Worm (Caenorhabditis elegans): Measurements from ENCODE around the gene C15B12.8.
A peak's percentile ranks its signal among the peaks of the same experiment; 100 is the strongest.

The C15B12.8 gene

DNA sequence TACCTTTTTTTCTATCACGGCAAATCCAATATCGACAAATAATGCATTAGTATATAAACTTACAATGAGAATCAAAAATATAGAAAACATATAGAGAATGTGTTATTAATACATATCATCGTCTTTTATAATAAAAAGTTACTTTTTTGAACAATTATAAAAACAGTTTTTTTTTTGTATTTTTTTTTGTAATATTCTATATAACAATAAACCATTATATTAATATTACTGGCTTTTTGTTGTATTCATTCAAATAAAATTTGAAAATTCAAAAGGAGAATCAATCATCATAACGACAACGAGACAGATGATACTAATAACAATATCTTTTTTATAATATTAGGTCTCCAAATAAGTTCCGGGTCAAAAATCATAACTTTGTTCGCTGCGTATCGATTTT is 36.5 kb upstream of the C15B12.8 start, which contains the start of gene K10C2.8:
Gene K10C2.8, minus strand, starts transcription at position 101 of the 400 bp plus-strand sequence.
- TF ChIP-seq alr-1 (tag; optimal IDR thresholded peaks at IDR 0.05; ENCODE audit: borderline replicate concordance): no peak
- TF ChIP-seq isw-1 (GFP tag; IDR thresholded peaks at IDR 0.05): no peak
- TF ChIP-seq blmp-1 (tag; optimal IDR thresholded peaks at IDR 0.05): no peak
- no peak for TF ChIP-seq vab-15 (tag; optimal IDR thresholded peaks at IDR 0.05)
- no peak for TF ChIP-seq snu-23 (GFP tag; optimal IDR thresholded peaks at IDR 0.05)
- TF ChIP-seq unc-30 (tag; optimal IDR thresholded peaks at IDR 0.05): no peak
- TF ChIP-seq nhr-76 (tag; optimal IDR thresholded peaks at IDR 0.05): no peak
- TF ChIP-seq fkh-10 (GFP tag; optimal IDR thresholded peaks at IDR 0.05): no peak
- no peak for TF ChIP-seq jun-1 (tag; optimal IDR thresholded peaks at IDR 0.05)
- no peak for TF ChIP-seq nhr-77 (tag; optimal IDR thresholded peaks at IDR 0.05)
- TF ChIP-seq dsc-1 (tag; optimal IDR thresholded peaks at IDR 0.05): no peak
- TF ChIP-seq sox-4 (tag; optimal IDR thresholded peaks at IDR 0.05): no peak

DNA sequence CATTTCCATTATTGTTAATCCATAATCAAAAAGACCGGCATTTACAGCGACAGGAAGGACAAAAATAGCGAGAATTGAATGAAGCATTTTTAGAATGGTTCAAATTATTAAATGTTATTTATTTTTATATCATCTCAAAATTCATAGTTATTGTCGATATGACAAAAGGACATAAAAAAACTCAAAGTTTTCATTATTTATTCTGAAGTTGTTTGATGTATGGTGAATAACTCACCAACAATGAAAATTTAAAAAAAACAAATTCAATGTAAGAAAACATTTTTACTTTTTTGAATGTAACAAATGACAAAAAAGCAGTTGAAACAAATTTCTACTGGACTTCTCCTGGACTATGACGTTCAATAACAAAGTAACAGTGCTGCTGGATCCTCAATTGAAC is 33.6 kb upstream of the C15B12.8 start, which contains the start of gene K10C2.14:
Gene K10C2.14, minus strand, starts transcription at position 101 of the 400 bp plus-strand sequence.
- no peak for TF ChIP-seq lir-3 (tag; optimal IDR thresholded peaks at IDR 0.05; ENCODE audit: poor library complexity)

DNA sequence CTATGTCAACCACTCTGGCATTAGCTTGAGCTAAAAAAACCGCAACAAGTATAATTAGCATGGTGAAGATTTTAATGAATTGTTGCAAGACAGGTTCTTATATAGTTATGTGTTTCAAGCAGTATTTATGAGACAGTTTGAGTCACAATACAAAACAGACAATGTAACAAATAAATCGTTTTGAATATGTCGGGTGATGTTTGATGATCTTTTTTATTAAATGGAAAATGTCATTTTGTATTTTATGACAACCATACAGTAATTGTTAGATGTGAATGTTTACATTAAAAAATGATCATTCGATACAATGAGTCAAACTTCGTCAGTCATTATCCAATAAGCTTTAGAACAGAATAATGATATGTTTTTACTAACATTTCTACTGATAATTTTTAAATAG is 30.7 kb upstream of the C15B12.8 start, which contains the start of gene K10C2.7:
Gene K10C2.7, minus strand, starts transcription at position 101 of the 400 bp plus-strand sequence.
- no peak for TF ChIP-seq fkh-10 (GFP tag; optimal IDR thresholded peaks at IDR 0.05)
- no peak for TF ChIP-seq nhr-90 (tag; optimal IDR thresholded peaks at IDR 0.05; ENCODE audit: poor library complexity)
- no peak for TF ChIP-seq mdl-1 (tag; optimal IDR thresholded peaks at IDR 0.05)
- TF ChIP-seq ceh-63 (GFP tag; optimal IDR thresholded peaks at IDR 0.05): no peak
- no peak for TF ChIP-seq nhr-20 (tag; optimal IDR thresholded peaks at IDR 0.05)
- TF ChIP-seq unc-130 (tag; optimal IDR thresholded peaks at IDR 0.05): no peak
- TF ChIP-seq blmp-1 (tag; optimal IDR thresholded peaks at IDR 0.05): no peak
- TF ChIP-seq aha-1 (tag; optimal IDR thresholded peaks at IDR 0.05): no peak

DNA sequence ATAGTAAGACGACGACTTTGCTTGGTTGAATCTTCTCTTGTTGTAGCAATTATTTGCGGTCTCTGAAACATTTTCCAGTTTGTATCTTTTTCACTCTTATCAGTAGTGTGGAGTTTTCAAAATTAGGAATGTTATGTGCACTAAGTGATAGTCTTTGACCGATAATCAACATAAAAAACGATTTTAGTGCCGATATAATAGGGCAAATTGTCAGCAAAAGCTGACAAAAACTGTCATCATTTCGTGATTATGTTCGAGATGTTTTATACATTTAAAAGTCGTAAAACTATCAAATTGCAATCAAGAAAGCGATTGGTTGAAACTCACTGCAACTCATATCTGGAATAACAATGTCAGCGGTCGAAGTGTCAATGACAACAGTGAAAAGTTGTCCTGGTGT is 28.8 kb upstream of the C15B12.8 start:
- TF ChIP-seq elt-2 (tag; optimal IDR thresholded peaks at IDR 0.05): peak; percentile 63
- no peak for TF ChIP-seq elt-3 (tag; optimal IDR thresholded peaks at IDR 0.05)

DNA sequence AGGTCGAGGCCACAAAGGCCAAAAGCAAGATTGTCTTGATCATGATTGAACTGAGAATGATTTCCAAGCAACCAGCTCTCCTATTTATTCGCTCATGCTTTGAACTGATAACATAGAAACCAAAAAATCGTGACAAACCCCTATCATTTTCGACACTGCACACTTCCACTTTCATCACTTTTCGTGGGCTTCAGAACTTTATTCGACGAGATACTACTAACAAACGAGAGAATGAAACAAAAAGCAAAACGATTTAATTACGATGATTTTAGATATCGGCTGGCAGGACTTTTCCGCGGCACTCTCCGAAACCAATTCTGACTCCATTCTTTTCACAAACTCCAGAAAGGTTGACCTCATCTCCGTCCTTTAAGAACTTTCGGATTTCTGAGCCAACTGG is 27.5 kb upstream of the C15B12.8 start, which contains the start of gene asp-14:
Gene asp-14, minus strand, starts transcription at position 101 of the 400 bp plus-strand sequence.
- TF ChIP-seq elt-3 (tag; optimal IDR thresholded peaks at IDR 0.05): no peak
- TF ChIP-seq snu-23 (GFP tag; optimal IDR thresholded peaks at IDR 0.05): no peak
- no peak for TF ChIP-seq vab-15 (tag; optimal IDR thresholded peaks at IDR 0.05)

DNA sequence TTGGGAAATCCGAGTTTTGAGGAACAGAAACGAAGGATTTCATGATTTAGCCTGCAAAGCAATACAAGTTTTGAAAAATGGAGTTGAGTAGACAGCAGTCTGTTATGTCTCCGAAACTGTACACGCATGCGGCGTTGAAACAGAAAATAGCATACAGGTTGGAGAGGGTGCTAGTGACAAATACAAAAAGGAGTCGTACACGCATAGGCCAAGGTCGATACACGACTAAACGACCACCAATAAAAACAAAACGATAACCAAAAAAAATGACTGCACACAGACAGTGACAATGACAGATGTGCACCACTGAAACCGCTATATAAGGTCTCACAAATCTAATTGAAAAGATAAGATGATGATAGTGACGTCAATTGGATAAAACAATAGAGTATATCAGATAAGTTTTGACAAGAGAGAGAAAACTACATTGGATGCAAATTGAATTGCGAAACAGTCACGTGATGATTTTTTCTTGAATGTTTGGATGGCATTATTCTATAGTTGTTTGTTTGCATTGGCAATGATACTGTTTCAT is 25.1 kb upstream of the C15B12.8 start, which contains the start of gene fah-1:
Gene fah-1, minus strand, starts transcription at position 51 of the 535 bp plus-strand sequence.
- TF ChIP-seq snpc-4 (tag; optimal IDR thresholded peaks at IDR 0.05) (no peak), ama-1 (optimal IDR thresholded peaks at IDR 0.05) (no peak), ceh-90 (tag; optimal IDR thresholded peaks at IDR 0.05) (no peak), lin-13 (GFP tag; optimal IDR thresholded peaks at IDR 0.05) (no peak), fkh-8 (tag; optimal IDR thresholded peaks at IDR 0.05) (no peak), ztf-4 (tag; optimal IDR thresholded peaks at IDR 0.05) (no peak), pag-3 (tag; optimal IDR thresholded peaks at IDR 0.05; ENCODE audit: borderline replicate concordance, insufficient read depth) (peak; percentile 89), ets-5 (GFP tag; IDR thresholded peaks at IDR 0.05) (no peak), nhr-19 (GFP tag; conservative IDR thresholded peaks at IDR 0.05) (peak; percentile 43), F16B12.6 (tag; optimal IDR thresholded peaks at IDR 0.05) (no peak), nhr-77 (tag; optimal IDR thresholded peaks at IDR 0.05) (no peak), egl-13 (tag; optimal IDR thresholded peaks at IDR 0.05) (no peak), mep-1 (tag; optimal IDR thresholded peaks at IDR 0.05) (peak; percentile 34), rnt-1 (tag; optimal IDR thresholded peaks at IDR 0.05) (no peak), swsn-7 (tag; optimal IDR thresholded peaks at IDR 0.05) (peak; percentile 27), irx-1 (tag; optimal IDR thresholded peaks at IDR 0.05) (no peak), C04F5.9 (tag; optimal IDR thresholded peaks at IDR 0.05) (no peak), nhr-71 (tag; optimal IDR thresholded peaks at IDR 0.05) (peak; percentile 85), sptf-1 (tag; optimal IDR thresholded peaks at IDR 0.05) (no peak), C16A3.4 (tag; optimal IDR thresholded peaks at IDR 0.05) (no peak), ces-1 (GFP tag; optimal IDR thresholded peaks at IDR 0.05) (no peak), jun-1 (tag; optimal IDR thresholded peaks at IDR 0.05) (no peak), nhr-47 (tag; optimal IDR thresholded peaks at IDR 0.05) (peak; percentile 61), nhr-20 (tag; optimal IDR thresholded peaks at IDR 0.05) (peak; percentile 97), nhr-28 (tag; optimal IDR thresholded peaks at IDR 0.05) (no peak)

All from whole organism, L1 larva.